Worm (Caenorhabditis elegans) whole organism, young adult: ENCODE data around the gene ifc-2.

Experiments
- F55B11.4 ChIP-seq: sonication (generic microtip); optimal IDR thresholded peaks from 2 replicates; lab custom pipeline; 2016; ENCODE audit warnings: missing compliant biosample characterization, missing genetic modification characterization, borderline replicate concordance; ENCODE audit not compliant: insufficient read depth
- cebp-1 ChIP-seq, 2 experiments: fragments of 200-800 bp in 1 of 2; sonication (Bioruptor generic) in 1 of 2; sonication (generic microtip) in 1 of 2; IDR thresholded peaks in 1 of 2; optimal IDR thresholded peaks in 1 of 2; 2 replicates each; pipeline versions ENCODE4 v1.3.6 to Lab custom; 2017 to 2022; ENCODE audit warnings: missing compliant biosample characterization in 2 of 2, missing genetic modification characterization in 2 of 2, mild to moderate bottlenecking in 1 of 2, missing genetic modification reagents in 1 of 2, moderate library complexity in 1 of 2
- ceh-40 ChIP-seq: fragments of 200-800 bp; sonication (Bioruptor generic); IDR thresholded peaks from 2 replicates; pipeline ENCODE4 v1.3.6; 2022; ENCODE audit warnings: missing genetic modification characterization, missing compliant biosample characterization
- ceh-79 ChIP-seq: sonication (generic microtip); optimal IDR thresholded peaks from 2 replicates; lab custom pipeline; 2017; ENCODE audit warnings: mild to moderate bottlenecking, missing genetic modification characterization, missing compliant biosample characterization
- hmg-20 ChIP-seq: fragments of 200-800 bp; sonication (Bioruptor generic); IDR thresholded peaks from 2 replicates; pipeline ENCODE4 v1.3.6; 2022; ENCODE audit warnings: missing genetic modification reagents, missing genetic modification characterization, missing compliant biosample characterization
- hrde-1 ChIP-seq: sonication (generic microtip); optimal IDR thresholded peaks from 2 replicates; lab custom pipeline; 2016; ENCODE audit warnings: missing genetic modification characterization, mild to moderate bottlenecking, missing compliant biosample characterization, moderate library complexity, missing genotype, missing genetic modification reagents, borderline replicate concordance
- lir-1 ChIP-seq: fragments of 200-800 bp; sonication (Bioruptor generic); conservative IDR thresholded peaks from 2 replicates; pipeline ENCODE4 v1.3.6; 2022; ENCODE audit warnings: missing genetic modification reagents, missing genetic modification characterization, missing compliant biosample characterization
- pha-4 ChIP-seq: fragments of 150-350 bp; sonication (generic microtip); optimal IDR thresholded peaks from 2 replicates; lab custom pipeline; 2014; ENCODE audit warnings: missing biosample characterization, missing genetic modification reagents, missing genetic modification characterization
- snpc-3.4 ChIP-seq: sonication (generic microtip); optimal IDR thresholded peaks from 2 replicates; lab custom pipeline; 2017; ENCODE audit warnings: missing genetic modification characterization, mild to moderate bottlenecking, missing compliant biosample characterization, antibody characterized with exemption, moderate library complexity, missing genotype, missing genetic modification reagents
- snpc-4 ChIP-seq, 5 experiments: fragments of 150-350 bp in 1 of 5; sonication (generic microtip) in 4 of 5; optimal IDR thresholded peaks; 2 replicates each; lab custom pipeline; 2014 to 2018; ENCODE audit warnings: missing genetic modification characterization in 5 of 5, missing biosample characterization in 3 of 5, antibody characterized with exemption in 2 of 5, mild to moderate bottlenecking in 2 of 5, missing compliant biosample characterization in 2 of 5, missing genotype in 2 of 5, moderate library complexity in 2 of 5, missing genetic modification reagents in 1 of 5
- tbp1 ChIP-seq: fragments of 200-800 bp; sonication (Bioruptor generic); optimal IDR thresholded peaks from 2 replicates; lab custom pipeline; 2018; ENCODE audit warnings: mild to moderate bottlenecking, missing genetic modification characterization, missing compliant biosample characterization
- tlf-1 ChIP-seq: fragments of 200-800 bp; sonication (Bioruptor generic); optimal IDR thresholded peaks from 2 replicates; lab custom pipeline; 2018; ENCODE audit warnings: mild to moderate bottlenecking, missing genetic modification characterization, missing compliant biosample characterization
- zfh-2 ChIP-seq: fragments of 200-800 bp; sonication (Bioruptor generic); conservative IDR thresholded peaks from 2 replicates; pipeline ENCODE4 v1.3.6; 2022; ENCODE audit warnings: missing genetic modification reagents, missing genetic modification characterization, missing compliant biosample characterization

DNA sequence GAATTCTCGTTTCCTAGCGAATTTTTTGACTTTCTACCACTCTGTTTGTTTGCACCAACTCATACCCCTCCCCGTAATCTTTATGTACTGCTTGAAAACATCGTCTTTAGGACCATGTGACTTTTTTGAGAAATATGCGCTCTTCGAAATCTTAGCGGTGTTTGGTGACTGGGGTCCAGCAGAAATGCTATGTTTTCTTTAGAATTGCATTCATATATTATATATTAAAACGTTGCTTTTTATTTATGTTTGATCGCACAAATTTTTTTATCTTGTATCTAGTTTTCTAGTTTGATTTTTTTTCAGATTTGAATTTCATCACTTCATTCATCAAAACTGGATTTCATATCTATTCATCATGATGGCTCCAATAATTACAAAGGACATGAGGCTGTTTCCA, 52.8 kb downstream of the ifc-2 start, which contains the start of gene F13C5.1:
- TF ChIP-seq hmg-20 (GFP tag; lab: Robert Waterston, UW) (no peak), cebp-1 (GFP tag; IDR thresholded peaks at IDR 0.05; lab: Robert Waterston, UW) (no peak), cebp-1 (tag; optimal IDR thresholded peaks at IDR 0.05; lab: Kevin White, UChicago) (no peak), tlf-1 (GFP tag; lab: Kevin White, UChicago) (no peak), lir-1 (GFP tag; lab: Robert Waterston, UW) (no peak), snpc-4 (GFP tag; optimal IDR thresholded peaks at IDR 0.05; lab: Kevin White, UChicago) (no peak), snpc-4 (tag; optimal IDR thresholded peaks at IDR 0.05; lab: Kevin White, UChicago) (no peak), tbp1 (GFP tag; lab: Kevin White, UChicago) (no peak), ceh-40 (no peak), hrde-1 (tag; lab: Kevin White, UChicago) (no peak), snpc-3.4 (tag; lab: Kevin White, UChicago) (no peak), zfh-2 (GFP tag; lab: Robert Waterston, UW) (no peak), pha-4 (tag; lab: Kevin White, UChicago) (no peak), ceh-79 (no peak), F55B11.4 (no peak)
